Fruit fly (Drosophila melanogaster) whole organism, embryonic: ENCODE results near the gene CG13024.

ENCODE experiments used
- ATbp ChIP-seq: fragments of 200-800 bp; sonication (Bioruptor generic); optimal IDR thresholded peaks from 2 replicates; lab custom pipeline; 2017; ENCODE audit warnings: missing biosample characterization, mild to moderate bottlenecking, missing genetic modification characterization, missing genetic modification reagents
- Atf3 ChIP-seq: fragments of 200-800 bp; sonication (Bioruptor generic); optimal IDR thresholded peaks from 3 replicates; lab custom pipeline; 2016; ENCODE audit warnings: missing biosample characterization, missing genetic modification characterization
- B-H1 ChIP-seq: fragments of 200-800 bp; sonication (Bioruptor generic); IDR thresholded peaks from 3 replicates; pipeline ENCODE4 v1.3.6; 2022; ENCODE audit warnings: missing biosample characterization, missing genetic modification characterization
- CG11696 ChIP-seq: fragments of 200-800 bp; sonication (Bioruptor generic); IDR thresholded peaks from 2 replicates; pipeline ENCODE4 v1.3.6; 2022; ENCODE audit warnings: missing biosample characterization, missing genetic modification characterization
- CG12659 ChIP-seq: fragments of 200-800 bp; sonication (Bioruptor generic); optimal IDR thresholded peaks from 3 replicates; lab custom pipeline; 2017; ENCODE audit warnings: mild to moderate bottlenecking, missing biosample characterization, missing genetic modification reagents, missing genetic modification characterization
- CG13775 ChIP-seq: fragments of 200-800 bp; sonication (Bioruptor generic); optimal IDR thresholded peaks from 3 replicates; lab custom pipeline; 2017; ENCODE audit warnings: missing biosample characterization, mild to moderate bottlenecking, missing genetic modification characterization
- CG15011 ChIP-seq: fragments of 200-800 bp; sonication (Bioruptor generic); optimal IDR thresholded peaks from 3 replicates; lab custom pipeline; 2018; ENCODE audit warnings: missing biosample characterization, mild to moderate bottlenecking, missing genetic modification characterization
- CG15514 ChIP-seq: fragments of 200-800 bp; sonication (Bioruptor generic); optimal IDR thresholded peaks from 3 replicates; lab custom pipeline; 2017; ENCODE audit warnings: missing biosample characterization, missing genetic modification characterization, mild to moderate bottlenecking, moderate library complexity, missing genetic modification reagents
- CG17359 ChIP-seq: fragments of 200-800 bp; sonication (Bioruptor generic); optimal IDR thresholded peaks from 3 replicates; lab custom pipeline; 2018; ENCODE audit warnings: missing biosample characterization, mild to moderate bottlenecking, missing genetic modification characterization, moderate library complexity
- CG17385 ChIP-seq: fragments of 200-800 bp; sonication (Bioruptor generic); optimal IDR thresholded peaks from 3 replicates; lab custom pipeline; 2018; ENCODE audit warnings: missing biosample characterization, mild to moderate bottlenecking, missing genetic modification characterization
- CG2712 ChIP-seq: fragments of 200-800 bp; optimal IDR thresholded peaks from 3 replicates; lab custom pipeline; 2019; ENCODE audit warnings: missing biosample characterization, mild to moderate bottlenecking, missing genetic modification characterization, moderate library complexity
- CG30431 ChIP-seq: fragments of 200-800 bp; sonication (Bioruptor generic); optimal IDR thresholded peaks from 2 replicates; lab custom pipeline; 2017; ENCODE audit warnings: missing biosample characterization, missing genetic modification characterization
- CG31441 ChIP-seq: fragments of 200-800 bp; sonication (Bioruptor generic); IDR thresholded peaks from 2 replicates; pipeline ENCODE4 v1.3.6; 2022; ENCODE audit warnings: missing biosample characterization, missing genetic modification characterization
- CG33557 ChIP-seq: fragments of 200-800 bp; sonication (Bioruptor generic); optimal IDR thresholded peaks from 2 replicates; lab custom pipeline; 2019; ENCODE audit warnings: missing biosample characterization, mild to moderate bottlenecking, missing genetic modification characterization, moderate library complexity
- CG4424 ChIP-seq: fragments of 200-800 bp; sonication (Bioruptor generic); optimal IDR thresholded peaks from 3 replicates; lab custom pipeline; 2016; ENCODE audit warnings: missing biosample characterization, missing genetic modification characterization
- CG5180 ChIP-seq: fragments of 200-800 bp; sonication (Bioruptor generic); optimal IDR thresholded peaks from 3 replicates; lab custom pipeline; 2017; ENCODE audit warnings: missing biosample characterization, missing genetic modification characterization, mild to moderate bottlenecking, moderate library complexity, missing genetic modification reagents
- CG9797 ChIP-seq: fragments of 200-800 bp; sonication (Bioruptor generic); optimal IDR thresholded peaks from 3 replicates; lab custom pipeline; 2018; ENCODE audit warnings: missing biosample characterization, mild to moderate bottlenecking, missing genetic modification characterization
- D19A ChIP-seq: fragments of 200-800 bp; optimal IDR thresholded peaks from 3 replicates; lab custom pipeline; 2019; ENCODE audit warnings: missing biosample characterization, mild to moderate bottlenecking, missing genetic modification characterization, moderate library complexity
- H15 ChIP-seq: fragments of 200-800 bp; sonication (Bioruptor generic); IDR thresholded peaks from 3 replicates; pipeline ENCODE4 v1.3.6; 2022; ENCODE audit warnings: missing biosample characterization, missing genetic modification characterization
- HLHmδ ChIP-seq: fragments of 200-800 bp; sonication (Bioruptor generic); optimal IDR thresholded peaks from 2 replicates; lab custom pipeline; 2018; ENCODE audit warnings: missing biosample characterization, mild to moderate bottlenecking, missing genetic modification characterization, moderate library complexity
- Hand ChIP-seq: fragments of 200-800 bp; sonication (Bioruptor generic); optimal IDR thresholded peaks from 2 replicates; lab custom pipeline; 2017; ENCODE audit warnings: mild to moderate bottlenecking, missing biosample characterization, missing genetic modification reagents, missing genetic modification characterization
- Hr3 ChIP-seq: fragments of 200-800 bp; sonication (Bioruptor generic); optimal IDR thresholded peaks from 3 replicates; lab custom pipeline; 2016; ENCODE audit warnings: missing biosample characterization, missing genetic modification characterization
- Hr51 ChIP-seq, 2 experiments: fragments of 200-800 bp; sonication (Bioruptor generic); optimal IDR thresholded peaks; 2 replicates in 1 of 2; 3 replicates in 1 of 2; lab custom pipeline; 2016 to 2018; ENCODE audit warnings: missing biosample characterization in 2 of 2, missing genetic modification characterization in 2 of 2, mild to moderate bottlenecking in 1 of 2, moderate library complexity in 1 of 2
- Med ChIP-seq: fragments of 200-800 bp; sonication (Bioruptor generic); peaks from one replicate; lab custom pipeline; 2016; ENCODE audit warnings: missing biosample characterization, missing genetic modification characterization, mild to moderate bottlenecking, inconsistent platforms, moderate library complexity
- NK7.1 ChIP-seq: fragments of 200-800 bp; sonication (Bioruptor generic); optimal IDR thresholded peaks from 3 replicates; lab custom pipeline; 2016; ENCODE audit warnings: missing biosample characterization, missing genetic modification characterization
- Nf-YC ChIP-seq: fragments of 200-800 bp; optimal IDR thresholded peaks from 3 replicates; lab custom pipeline; 2019; ENCODE audit warnings: missing biosample characterization, mild to moderate bottlenecking, missing genetic modification characterization, moderate library complexity
- Oli ChIP-seq: fragments of 200-800 bp; sonication (Bioruptor generic); optimal IDR thresholded peaks from 2 replicates; lab custom pipeline; 2018; ENCODE audit warnings: missing biosample characterization, mild to moderate bottlenecking, missing genetic modification characterization, moderate library complexity
- Opbp ChIP-seq: fragments of 200-800 bp; sonication (Bioruptor generic); IDR thresholded peaks from 3 replicates; pipeline ENCODE4 v1.3.6; 2022; ENCODE audit warnings: missing biosample characterization, missing genetic modification characterization; ENCODE audit not compliant: partially characterized antibody
- Six4 ChIP-seq: fragments of 200-800 bp; sonication (Bioruptor generic); optimal IDR thresholded peaks from 2 replicates; lab custom pipeline; 2016; ENCODE audit warnings: missing biosample characterization, missing genetic modification characterization
- Sox102F ChIP-seq: fragments of 200-800 bp; sonication (Bioruptor generic); optimal IDR thresholded peaks from 2 replicates; lab custom pipeline; 2018; ENCODE audit warnings: missing biosample characterization, mild to moderate bottlenecking, missing genetic modification characterization, moderate library complexity
- az2 ChIP-seq: fragments of 200-800 bp; sonication (Bioruptor generic); optimal IDR thresholded peaks from 3 replicates; lab custom pipeline; 2016; ENCODE audit warnings: missing biosample characterization, missing genetic modification characterization
- croc ChIP-seq: fragments of 200-800 bp; sonication (Bioruptor generic); conservative IDR thresholded peaks from 3 replicates; pipeline ENCODE4 v1.3.6; 2022; ENCODE audit warnings: missing biosample characterization, missing genetic modification characterization
- danr ChIP-seq: fragments of 200-800 bp; sonication (Bioruptor generic); IDR thresholded peaks from 2 replicates; pipeline ENCODE4 v1.3.6; 2022; ENCODE audit warnings: missing biosample characterization, missing genetic modification characterization
- dmrt11E ChIP-seq: fragments of 200-800 bp; sonication (Bioruptor generic); optimal IDR thresholded peaks from 3 replicates; lab custom pipeline; 2018; ENCODE audit warnings: missing biosample characterization, mild to moderate bottlenecking, missing genetic modification characterization, moderate library complexity
- dysf ChIP-seq: fragments of 200-800 bp; sonication (Bioruptor generic); IDR thresholded peaks from 3 replicates; pipeline ENCODE4 v1.3.6; 2022; ENCODE audit warnings: missing biosample characterization, missing genetic modification characterization
- gcm2 ChIP-seq: fragments of 200-800 bp; sonication (Bioruptor generic); optimal IDR thresholded peaks from 2 replicates; lab custom pipeline; 2016; ENCODE audit warnings: missing biosample characterization, missing genetic modification characterization
- gem ChIP-seq: fragments of 200-800 bp; sonication (Bioruptor generic); optimal IDR thresholded peaks from 2 replicates; lab custom pipeline; 2019; ENCODE audit warnings: missing biosample characterization, mild to moderate bottlenecking, missing genetic modification characterization, moderate library complexity
- ind ChIP-seq: fragments of 200-800 bp; sonication (Bioruptor generic); optimal IDR thresholded peaks from 3 replicates; lab custom pipeline; 2016; ENCODE audit warnings: missing biosample characterization, missing genetic modification characterization
- kay ChIP-seq: fragments of 200-800 bp; sonication (Bioruptor generic); optimal IDR thresholded peaks from 2 replicates; lab custom pipeline; 2016; ENCODE audit warnings: missing biosample characterization, missing genetic modification characterization
- ken ChIP-seq: fragments of 200-800 bp; sonication (Bioruptor generic); IDR thresholded peaks from 3 replicates; pipeline ENCODE4 v1.3.6; 2022; ENCODE audit warnings: missing biosample characterization, missing genetic modification characterization
- kni ChIP-seq: fragments of 200-800 bp; sonication (Bioruptor generic); optimal IDR thresholded peaks from 3 replicates; lab custom pipeline; 2017; ENCODE audit warnings: mild to moderate bottlenecking, missing biosample characterization, missing genetic modification reagents, missing genetic modification characterization
- lab ChIP-seq: fragments of 200-800 bp; sonication (Bioruptor generic); optimal IDR thresholded peaks from 3 replicates; lab custom pipeline; 2017; ENCODE audit warnings: missing biosample characterization, missing genetic modification characterization, mild to moderate bottlenecking, moderate library complexity, missing genetic modification reagents
- nmo ChIP-seq: fragments of 200-800 bp; sonication (Bioruptor generic); optimal IDR thresholded peaks from 2 replicates; lab custom pipeline; 2018; ENCODE audit warnings: missing biosample characterization, mild to moderate bottlenecking, missing genetic modification characterization, moderate library complexity
- pb ChIP-seq: fragments of 200-800 bp; sonication (Bioruptor generic); optimal IDR thresholded peaks from 3 replicates; lab custom pipeline; 2016; ENCODE audit warnings: missing biosample characterization, missing genetic modification characterization
- sc ChIP-seq, 3 experiments: fragments of >200 bp in 2 of 3; fragments of 200-800 bp in 1 of 3; sonication (Bioruptor generic) in 1 of 3; optimal IDR thresholded peaks; 2 replicates in 2 of 3; 3 replicates in 1 of 3; lab custom pipeline; 2017; ENCODE audit warnings: mild to moderate bottlenecking in 1 of 3, missing biosample characterization in 1 of 3, missing genetic modification characterization in 1 of 3, missing genetic modification reagents in 1 of 3
- slbo ChIP-seq: fragments of 200-800 bp; sonication (Bioruptor generic); IDR thresholded peaks from 2 replicates; pipeline ENCODE4 v1.3.6; 2022; ENCODE audit warnings: missing biosample characterization, missing genetic modification characterization
- tio ChIP-seq: fragments of 200-800 bp; sonication (Bioruptor generic); optimal IDR thresholded peaks from 2 replicates; lab custom pipeline; 2017; ENCODE audit warnings: missing biosample characterization, missing genetic modification characterization, inconsistent platforms
- trem ChIP-seq: fragments of 200-800 bp; optimal IDR thresholded peaks from 3 replicates; lab custom pipeline; 2019; ENCODE audit warnings: missing biosample characterization, mild to moderate bottlenecking, missing genetic modification characterization, moderate library complexity
- vfl ChIP-seq: fragments of 200-800 bp; sonication (Bioruptor generic); optimal IDR thresholded peaks from 2 replicates; lab custom pipeline; 2016; ENCODE audit warnings: missing biosample characterization, missing genetic modification characterization

Gene CG13024

DNA sequence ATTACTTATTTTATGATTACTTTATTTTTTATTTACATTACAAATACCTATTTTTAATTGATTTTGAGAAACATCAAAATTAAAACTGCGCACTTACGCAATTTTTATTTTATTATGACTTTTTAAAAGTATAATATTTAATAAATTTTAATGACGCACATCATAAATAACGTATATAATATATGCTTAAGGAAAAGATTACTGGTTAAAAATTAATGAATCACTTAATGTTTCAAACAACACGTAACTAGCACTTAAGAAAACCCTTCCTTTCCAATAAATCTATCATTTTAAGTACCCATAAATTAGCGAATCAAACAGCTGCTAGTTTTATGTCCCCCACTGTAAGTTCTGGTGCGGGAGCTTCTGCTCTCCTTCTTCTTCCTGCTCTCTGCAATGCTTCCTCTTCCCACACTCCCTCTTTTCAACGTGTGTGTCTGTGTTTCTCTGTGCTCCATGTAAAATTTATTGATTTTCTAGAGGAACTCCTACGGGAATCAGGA lies 22.0 kb downstream of the CG13024 start (continued):
- TF ChIP-seq Med (GFP tag; lab: Kevin White, UChicago) (peak; percentile 33), Sox102F (GFP tag; lab: Kevin White, UChicago) (peak; percentile 73), kay (GFP tag; lab: Kevin White, UChicago) (peak; percentile 41), dmrt11E (tag; lab: Kevin White, UChicago) (peak; percentile 66), az2 (GFP tag; lab: Kevin White, UChicago) (peak; percentile 61), CG5180 (peak; percentile 46), Hr51 (GFP tag; optimal IDR thresholded peaks at IDR 0.05; lab: Kevin White, UChicago) (peak in 1 of 2 experiments; percentile 76), CG15514 (peak; percentile 26), pb (GFP tag; lab: Kevin White, UChicago) (no peak), HLHmδ (no peak), croc (GFP tag; lab: Robert Waterston, UW) (peak; percentile 37; the same call in 1 of the 3 replicates), NK7.1 (GFP tag; lab: Kevin White, UChicago) (no peak), B-H1 (GFP tag; lab: Robert Waterston, UW) (peak; percentile 33; the same call in 2 of the 3 replicates), danr (no peak), Opbp (GFP tag; lab: Robert Waterston, UW) (no peak), Oli (peak; percentile 76), CG17359 (tag; lab: Kevin White, UChicago) (peak; percentile 61), D19A (tag; lab: Kevin White, UChicago) (peak; percentile 52), CG17385 (GFP tag; lab: Kevin White, UChicago) (peak; percentile 68), dysf (GFP tag; lab: Robert Waterston, UW) (peak; percentile 71), ATbp (GFP tag; lab: Kevin White, UChicago) (peak; percentile 59), nmo (GFP tag; lab: Kevin White, UChicago) (peak; percentile 70), CG15011 (GFP tag; lab: Kevin White, UChicago) (peak; percentile 63), CG33557 (GFP tag; lab: Kevin White, UChicago) (peak; percentile 55), gcm2 (GFP tag; lab: Kevin White, UChicago) (no peak), ind (peak; percentile 30), Nf-YC (peak; percentile 62), CG9797 (no peak), CG30431 (GFP tag; lab: Kevin White, UChicago) (peak; percentile 47), tio (peak; percentile 61), Hr3 (GFP tag; lab: Kevin White, UChicago) (peak; percentile 71), sc (optimal IDR thresholded peaks at IDR 0.05; lab: Kevin White, UChicago) (no peak), sc (GFP tag; optimal IDR thresholded peaks at IDR 0.05; lab: Kevin White, UChicago) (peak; percentile 62), CG11696 (peak; percentile 84), slbo (peak; percentile 63; the same call in 1 of the 2 replicates), trem (tag; lab: Kevin White, UChicago) (peak; percentile 38), CG31441 (GFP tag; lab: Robert Waterston, UW) (peak; percentile 85), CG12659 (GFP tag; lab: Kevin White, UChicago) (peak; percentile 83), Hand (GFP tag; lab: Kevin White, UChicago) (peak; percentile 42), Six4 (peak; percentile 30), Atf3 (GFP tag; lab: Kevin White, UChicago) (no peak), gem (peak; percentile 85), ken (GFP tag; lab: Robert Waterston, UW) (peak; percentile 40; the same call in 1 of the 3 replicates), kni (no peak), CG4424 (GFP tag; lab: Kevin White, UChicago) (peak; percentile 47), CG2712 (peak; percentile 78), H15 (GFP tag; lab: Robert Waterston, UW) (0 out of 3 replicates have a peak, but pooled peaks have one; percentile 6), vfl (GFP tag; lab: Kevin White, UChicago) (no peak), lab (peak; percentile 75), CG13775 (GFP tag; lab: Kevin White, UChicago) (peak; percentile 81)
